Worm (Caenorhabditis elegans): Measurements from ENCODE around the gene chil-21.

chil-21 gene

DNA sequence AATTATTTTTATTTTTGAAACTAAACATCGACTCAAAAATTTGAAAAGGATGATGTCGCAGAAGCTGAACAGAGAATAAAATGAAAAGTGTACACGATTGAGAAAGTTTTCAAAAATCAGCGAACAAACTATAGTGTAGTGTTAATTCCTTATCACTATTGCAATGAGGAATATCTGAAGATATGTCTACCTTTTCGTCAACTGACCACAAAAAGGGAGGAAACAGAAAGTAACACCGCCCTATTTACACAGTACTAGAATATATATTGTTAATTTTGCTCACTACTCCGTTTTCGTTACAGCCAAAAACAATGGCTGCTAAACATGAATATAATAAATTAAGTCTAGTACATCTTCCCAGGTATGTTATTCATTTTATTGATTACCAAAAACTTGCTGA, 13.8 kb downstream of the chil-21 start, which contains the start of gene chil-18:
TSS of gene chil-18 (plus strand) at position 301 of the 400 bp plus-strand sequence.
- no peak for TF ChIP-seq K11D2.4 (GFP tag; IDR thresholded peaks at IDR 0.05)
- no peak for TF ChIP-seq nhr-120 (GFP tag; IDR thresholded peaks at IDR 0.05)
- TF ChIP-seq hsf-1 (GFP tag; IDR thresholded peaks at IDR 0.05), result no peak
- no peak for TF ChIP-seq hlh-12 (tag; optimal IDR thresholded peaks at IDR 0.05)
- no peak for TF ChIP-seq madf-3 (GFP tag; IDR thresholded peaks at IDR 0.05)
- no peak for TF ChIP-seq somi-1 (GFP tag; optimal IDR thresholded peaks at IDR 0.05)
- TF ChIP-seq fkh-3 (tag; optimal IDR thresholded peaks at IDR 0.05), result no peak
- TF ChIP-seq F57C9.4 (tag; optimal IDR thresholded peaks at IDR 0.05), result no peak
- no peak for TF ChIP-seq madf-10 (tag; optimal IDR thresholded peaks at IDR 0.05)

DNA sequence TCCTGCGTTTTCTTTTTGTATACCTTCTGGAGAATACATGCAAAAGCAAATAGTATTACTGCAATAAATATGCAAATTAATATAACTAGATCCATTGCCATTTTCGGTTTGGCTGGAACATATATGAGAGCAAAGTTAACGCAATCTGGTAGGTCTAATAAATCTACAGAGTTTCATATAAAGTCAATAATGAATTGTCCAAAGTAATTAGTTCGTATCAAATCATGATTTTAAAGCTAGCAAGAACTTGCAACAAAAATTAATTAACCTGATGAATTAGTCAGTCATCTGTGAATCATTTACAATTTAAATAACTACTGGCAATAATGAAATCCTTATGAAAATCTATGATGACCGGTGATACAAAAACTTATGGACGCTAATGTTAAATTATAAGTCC, 16.4 kb downstream of the chil-21 start, which contains the start of gene R09D1.13:
TSS of gene R09D1.13 (minus strand) at position 101 of the 400 bp plus-strand sequence.
- TF ChIP-seq K11D2.4 (GFP tag; IDR thresholded peaks at IDR 0.05), result no peak
- no peak for TF ChIP-seq akir-1 (GFP tag; optimal IDR thresholded peaks at IDR 0.05)
- no peak for TF ChIP-seq F10E7.11 (tag; optimal IDR thresholded peaks at IDR 0.05)
- TF ChIP-seq ztf-26 (tag; optimal IDR thresholded peaks at IDR 0.05), result no peak
- no peak for TF ChIP-seq egl-18 (GFP tag; IDR thresholded peaks at IDR 0.05)
- TF ChIP-seq nhr-27 (tag; optimal IDR thresholded peaks at IDR 0.05), result no peak
- no peak for TF ChIP-seq attf-3 (GFP tag; conservative IDR thresholded peaks at IDR 0.05)
- no peak for TF ChIP-seq tbx-9 (tag; optimal IDR thresholded peaks at IDR 0.05; ENCODE audit: borderline replicate concordance)
- no peak for TF ChIP-seq cebp-2 (GFP tag; IDR thresholded peaks at IDR 0.05)
- TF ChIP-seq dpff-1 (tag; optimal IDR thresholded peaks at IDR 0.05), result no peak
- TF ChIP-seq gei-17 (GFP tag; optimal IDR thresholded peaks at IDR 0.05), result no peak
- TF ChIP-seq ztf-6 (GFP tag; IDR thresholded peaks at IDR 0.05), result no peak
- no peak for TF ChIP-seq ztf-22 (GFP tag; optimal IDR thresholded peaks at IDR 0.05)
- no peak for TF ChIP-seq hlh-12 (tag; optimal IDR thresholded peaks at IDR 0.05)
- no peak for TF ChIP-seq Y79H2A.3 (GFP tag; conservative IDR thresholded peaks at IDR 0.05)
- TF ChIP-seq let-526 (GFP tag; IDR thresholded peaks at IDR 0.05), result no peak
- no peak for TF ChIP-seq Y67H2A.10 (GFP tag; conservative IDR thresholded peaks at IDR 0.05)
- TF ChIP-seq lag-1 (GFP tag; IDR thresholded peaks at IDR 0.05), result no peak
- TF ChIP-seq dox-1 (GFP tag; IDR thresholded peaks at IDR 0.05), result no peak
- TF ChIP-seq him-1 (tag; optimal IDR thresholded peaks at IDR 0.05), result no peak

DNA sequence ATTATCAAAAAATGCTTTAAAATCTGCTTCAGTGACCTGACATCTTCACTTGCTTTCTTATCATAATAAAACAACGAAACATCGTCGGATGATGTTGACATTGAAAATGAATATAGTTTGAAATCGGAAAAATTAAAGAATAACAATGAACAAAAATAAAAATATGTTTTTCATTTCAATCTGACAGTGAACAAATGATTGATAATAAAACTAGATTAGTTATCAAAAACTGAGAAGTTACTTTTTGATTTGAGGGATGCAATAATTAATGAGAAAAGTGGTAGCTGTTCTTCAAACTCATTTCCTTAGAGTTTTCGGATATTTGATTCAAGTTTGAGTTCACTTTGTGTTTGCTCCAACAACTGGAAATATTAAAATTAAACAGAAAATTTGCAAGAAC, 18.3 kb downstream of the chil-21 start, which contains the start of gene chil-15:
TSS of gene chil-15 (minus strand) at position 101 of the 400 bp plus-strand sequence.
- TF ChIP-seq nhr-179 (tag; optimal IDR thresholded peaks at IDR 0.05), result no peak
- TF ChIP-seq hmg-1.2 (GFP tag; IDR thresholded peaks at IDR 0.05), result no peak
- TF ChIP-seq unc-62 (GFP tag; optimal IDR thresholded peaks at IDR 0.05), result no peak
- TF ChIP-seq hmg-20 (GFP tag; IDR thresholded peaks at IDR 0.05), result no peak
- TF ChIP-seq nfyb-1 (GFP tag; IDR thresholded peaks at IDR 0.05), result no peak
- no peak for TF ChIP-seq egl-44 (GFP tag; IDR thresholded peaks at IDR 0.05)
- no peak for TF ChIP-seq nhr-80 (tag; optimal IDR thresholded peaks at IDR 0.05)
- TF ChIP-seq C06A6.2 (GFP tag; conservative IDR thresholded peaks at IDR 0.05), result no peak
- TF ChIP-seq egl-18 (GFP tag; IDR thresholded peaks at IDR 0.05), result no peak
- TF ChIP-seq B0035.1 (tag; optimal IDR thresholded peaks at IDR 0.05), result no peak
- TF ChIP-seq mes-4 (tag; optimal IDR thresholded peaks at IDR 0.05), result no peak
- TF ChIP-seq F55B11.4 (tag; optimal IDR thresholded peaks at IDR 0.05; ENCODE audit: borderline replicate concordance, insufficient read depth), result no peak
- no peak for TF ChIP-seq madf-8 (GFP tag; conservative IDR thresholded peaks at IDR 0.05)
